Fruit fly (Drosophila melanogaster): ENCODE measurements around the gene CG13877.

CG13877 gene

DNA sequence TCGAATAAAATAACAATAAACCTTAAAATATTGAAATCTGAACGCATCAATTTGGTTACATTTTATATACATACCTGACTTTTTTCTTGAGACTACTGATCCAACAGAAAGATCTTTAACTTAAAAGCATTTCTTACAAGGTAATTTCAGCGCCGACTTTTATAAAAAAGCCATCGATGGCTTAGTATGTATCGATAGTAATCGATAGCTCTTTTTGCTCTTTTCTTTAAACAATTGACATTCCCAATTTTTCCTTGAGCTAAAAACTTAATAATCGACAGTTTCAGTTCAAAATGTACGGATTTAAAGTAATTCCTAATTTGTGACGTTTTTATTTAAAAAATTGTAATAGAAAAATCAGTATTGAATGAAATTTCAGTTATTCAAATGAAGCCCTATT is 43.4 kb upstream of the CG13877 start (continued):
- TF ChIP-seq CG10321 (GFP tag; IDR thresholded peaks at IDR 0.05) (no peak), Opbp (GFP tag; IDR thresholded peaks at IDR 0.05; ENCODE audit: partially characterized antibody) (peak; percentile 92), Fer2 (tag; optimal IDR thresholded peaks at IDR 0.05) (no peak), CG18764 (GFP tag; optimal IDR thresholded peaks at IDR 0.05) (no peak), CG13296 (GFP tag; optimal IDR thresholded peaks at IDR 0.05) (peak; percentile 17), CG1233 (GFP tag; optimal IDR thresholded peaks at IDR 0.05) (no peak), ac (GFP tag; optimal IDR thresholded peaks at IDR 0.05) (no peak), CG7372 (GFP tag; IDR thresholded peaks at IDR 0.05) (no peak), CG15514 (GFP tag; optimal IDR thresholded peaks at IDR 0.05) (peak; percentile 64), Dad (GFP tag; optimal IDR thresholded peaks at IDR 0.05) (no peak), CG8388 (GFP tag; optimal IDR thresholded peaks at IDR 0.05) (no peak), CG34224 (GFP tag; IDR thresholded peaks at IDR 0.05; ENCODE audit: partially characterized antibody) (peak; percentile 92), CG5953 (GFP tag; IDR thresholded peaks at IDR 0.05) (no peak), lbe (GFP tag; optimal IDR thresholded peaks at IDR 0.05) (peak; percentile 10), CG17359 (tag; optimal IDR thresholded peaks at IDR 0.05) (no peak), bcd (GFP tag; optimal IDR thresholded peaks at IDR 0.05) (no peak), CG14441 (GFP tag; IDR thresholded peaks at IDR 0.05) (no peak), hb (GFP tag; IDR thresholded peaks at IDR 0.05; ENCODE audit: partially characterized antibody) (peak; percentile 88), CG34422 (GFP tag; IDR thresholded peaks at IDR 0.05) (no peak), z (GFP tag; IDR thresholded peaks at IDR 0.05) (no peak), CG9876 (GFP tag; optimal IDR thresholded peaks at IDR 0.05) (no peak), fu2 (GFP tag; optimal IDR thresholded peaks at IDR 0.05) (no peak), corto (GFP tag; optimal IDR thresholded peaks at IDR 0.05) (no peak), CoRest (tag; optimal IDR thresholded peaks at IDR 0.05) (peak; percentile 14), unpg (GFP tag; optimal IDR thresholded peaks at IDR 0.05) (no peak), Eip74EF (GFP tag; optimal IDR thresholded peaks at IDR 0.05) (no peak), Myb (GFP tag; optimal IDR thresholded peaks at IDR 0.05) (peak; percentile 94), CG2129 (GFP tag; IDR thresholded peaks at IDR 0.05; ENCODE audit: partially characterized antibody) (peak; percentile 68), CG18011 (GFP tag; optimal IDR thresholded peaks at IDR 0.05) (no peak), CG12659 (GFP tag; optimal IDR thresholded peaks at IDR 0.05) (peak; percentile 47), lilli (GFP tag; optimal IDR thresholded peaks at IDR 0.05) (no peak), Adf1 (GFP tag; IDR thresholded peaks at IDR 0.05) (no peak), sim (GFP tag; IDR thresholded peaks at IDR 0.05) (no peak), CG9932 (GFP tag; IDR thresholded peaks at IDR 0.05) (no peak), grn (GFP tag; optimal IDR thresholded peaks at IDR 0.05) (no peak), CG2116 (GFP tag; optimal IDR thresholded peaks at IDR 0.05) (peak; percentile 86), CG12769 (tag; optimal IDR thresholded peaks at IDR 0.05) (no peak), oc (tag; optimal IDR thresholded peaks at IDR 0.05) (no peak), Med (GFP tag) (peak; percentile 65), Six4 (GFP tag; optimal IDR thresholded peaks at IDR 0.05) (no peak), Lim3 (GFP tag; IDR thresholded peaks at IDR 0.05) (no peak), grau (tag; optimal IDR thresholded peaks at IDR 0.05) (peak; percentile 21), Dip3 (GFP tag; optimal IDR thresholded peaks at IDR 0.05) (no peak), emc (GFP tag; optimal IDR thresholded peaks at IDR 0.05) (no peak), CG18476 (GFP tag; optimal IDR thresholded peaks at IDR 0.05) (no peak), Jarid2 (GFP tag; optimal IDR thresholded peaks at IDR 0.05) (no peak), slbo (GFP tag; IDR thresholded peaks at IDR 0.05) (no peak), CG12104 (GFP tag; optimal IDR thresholded peaks at IDR 0.05) (no peak), bbx (GFP tag; IDR thresholded peaks at IDR 0.05; ENCODE audit: partially characterized antibody) (peak; percentile 89), abd-A (tag; optimal IDR thresholded peaks at IDR 0.05) (no peak), Oaz (GFP tag; IDR thresholded peaks at IDR 0.05) (no peak), CTCF (GFP tag; optimal IDR thresholded peaks at IDR 0.05) (no peak)
